Worm (Caenorhabditis elegans): ENCODE data around the gene Y75B7B.1.
A peak's percentile ranks its signal among the peaks of the same experiment; 100 is the strongest.

The Y75B7B.1 gene

ce11 chrV:1270611-1271010, at the start of gene Y75B7B.1:
Y75B7B.1 (plus strand) TSS chrV:1270911.
- no peak for TF ChIP-seq rnt-1 (tag; optimal IDR thresholded peaks at IDR 0.05)
- TF ChIP-seq tbx-2 (tag; optimal IDR thresholded peaks at IDR 0.05), result no peak
- no peak for TF ChIP-seq ttx-3 (tag; optimal IDR thresholded peaks at IDR 0.05)
- TF ChIP-seq ahr-1 (tag; optimal IDR thresholded peaks at IDR 0.05), result no peak

- TF ChIP-seq ref-2 (tag; optimal IDR thresholded peaks at IDR 0.05) (no peak), unc-42 (tag; optimal IDR thresholded peaks at IDR 0.05) (peak; percentile 81), dmd-4 (tag; optimal IDR thresholded peaks at IDR 0.05; ENCODE audit: borderline replicate concordance) (no peak), che-1 (tag; optimal IDR thresholded peaks at IDR 0.05) (no peak)
Observed at ce11 chrV:1223559-1223958, 47.2 kb upstream of the Y75B7B.1 start.

- TF ChIP-seq pat-9 (tag; optimal IDR thresholded peaks at IDR 0.05) (no peak), ceh-19 (GFP tag; optimal IDR thresholded peaks at IDR 0.05) (no peak)
Observed at ce11 chrV:1226239-1226638, 44.5 kb upstream of the Y75B7B.1 start.

- TF ChIP-seq che-1 (tag; optimal IDR thresholded peaks at IDR 0.05) (no peak), ceh-31 (tag; optimal IDR thresholded peaks at IDR 0.05) (peak; percentile 5), sox-4 (tag; optimal IDR thresholded peaks at IDR 0.05) (no peak), unc-42 (tag; optimal IDR thresholded peaks at IDR 0.05) (peak; percentile 79), unc-55 (GFP tag; optimal IDR thresholded peaks at IDR 0.05) (peak; percentile 5)
Observed at ce11 chrV:1227756-1228665, 42.7 kb upstream of the Y75B7B.1 start.

- no peak for TF ChIP-seq zip-5 (tag; optimal IDR thresholded peaks at IDR 0.05)
- no peak for TF ChIP-seq ceh-48 (tag; optimal IDR thresholded peaks at IDR 0.05)
- no peak for TF ChIP-seq hlh-8 (tag; optimal IDR thresholded peaks at IDR 0.05)
- peak; percentile 45 for TF ChIP-seq unc-55 (GFP tag; optimal IDR thresholded peaks at IDR 0.05)
Observed at ce11 chrV:1228884-1229662, 41.6 kb upstream of the Y75B7B.1 start.

ce11 chrV:1230540-1230939, 40.2 kb upstream of the Y75B7B.1 start:
- TF ChIP-seq ceh-48 (tag; optimal IDR thresholded peaks at IDR 0.05), result no peak
- TF ChIP-seq dve-1 (tag; optimal IDR thresholded peaks at IDR 0.05), result peak; percentile 85
- TF ChIP-seq gmeb-2 (tag; optimal IDR thresholded peaks at IDR 0.05), result no peak
- TF ChIP-seq pat-9 (tag; optimal IDR thresholded peaks at IDR 0.05), result no peak

- TF ChIP-seq rnt-1 (tag; optimal IDR thresholded peaks at IDR 0.05), result no peak
Observed at ce11 chrV:1232574-1232973, 38.1 kb upstream of the Y75B7B.1 start.

ce11 chrV:1235355-1235754, 35.4 kb upstream of the Y75B7B.1 start, which contains the start of gene madd-2:
madd-2 (minus strand) TSS chrV:1235455.
- TF ChIP-seq syd-9 (tag; optimal IDR thresholded peaks at IDR 0.05) (no peak), zip-5 (tag; optimal IDR thresholded peaks at IDR 0.05) (no peak), F13H6.1 (tag; optimal IDR thresholded peaks at IDR 0.05) (no peak), elt-4 (tag; optimal IDR thresholded peaks at IDR 0.05) (no peak), pha-4 (tag; optimal IDR thresholded peaks at IDR 0.05) (no peak), nhr-11 (tag; optimal IDR thresholded peaks at IDR 0.05) (no peak), ceh-2 (tag; optimal IDR thresholded peaks at IDR 0.05) (no peak)

Data from whole organism, late embryonic.